Worm (Caenorhabditis elegans) whole organism, mixed stage, embryonic: ENCODE data around the gene lpr-2.

Experiments used
- bed-3 ChIP-seq: fragments of 200-800 bp; sonication (Bioruptor generic); optimal IDR thresholded peaks from 3 replicates; lab custom pipeline; 2018; ENCODE audit warnings: mild to moderate bottlenecking, missing genetic modification characterization, moderate library complexity, missing compliant biosample characterization
- ceh-39 ChIP-seq: fragments of 150-350 bp; optimal IDR thresholded peaks from 2 replicates; lab custom pipeline; 2014; ENCODE audit warnings: missing biosample characterization, missing genetic modification characterization
- ceh-43 ChIP-seq: fragments of 200-800 bp; sonication (Bioruptor generic); optimal IDR thresholded peaks from 2 replicates; lab custom pipeline; 2018; ENCODE audit warnings: mild to moderate bottlenecking, missing genetic modification characterization, moderate library complexity, missing compliant biosample characterization
- ces-1 ChIP-seq: fragments of 150-350 bp; optimal IDR thresholded peaks from 2 replicates; lab custom pipeline; 2014; ENCODE audit warnings: missing biosample characterization, missing genetic modification reagents, missing genetic modification characterization
- elt-1 ChIP-seq: sonication (generic microtip); optimal IDR thresholded peaks from 2 replicates; lab custom pipeline; 2017; ENCODE audit warnings: missing genetic modification characterization, mild to moderate bottlenecking, missing compliant biosample characterization, antibody characterized with exemption, moderate library complexity, borderline replicate concordance; ENCODE audit not compliant: insufficient read depth
- elt-3 ChIP-seq: fragments of 150-350 bp; optimal IDR thresholded peaks from 2 replicates; lab custom pipeline; 2014; ENCODE audit warnings: missing biosample characterization, missing genetic modification characterization
- mls-2 ChIP-seq: sonication (generic microtip); optimal IDR thresholded peaks from 2 replicates; lab custom pipeline; 2016; ENCODE audit warnings: mild to moderate bottlenecking, missing genetic modification characterization, moderate library complexity, missing compliant biosample characterization
- nhr-12 ChIP-seq: fragments of 150-350 bp; optimal IDR thresholded peaks from 2 replicates; lab custom pipeline; 2014; ENCODE audit warnings: missing biosample characterization, missing genetic modification characterization
- nhr-28 ChIP-seq: fragments of 150-350 bp; optimal IDR thresholded peaks from 2 replicates; lab custom pipeline; 2014; ENCODE audit warnings: missing biosample characterization, missing genetic modification characterization
- nhr-76 ChIP-seq: sonication (generic microtip); optimal IDR thresholded peaks from 2 replicates; lab custom pipeline; 2017; ENCODE audit warnings: missing biosample characterization, missing genetic modification characterization
- pha-4 ChIP-seq: fragments of 150-350 bp; optimal IDR thresholded peaks from 2 replicates; lab custom pipeline; 2018; ENCODE audit warnings: missing biosample characterization, missing genetic modification reagents, missing genetic modification characterization
- unc-39 ChIP-seq: fragments of 150-350 bp; optimal IDR thresholded peaks from 2 replicates; lab custom pipeline; 2014; ENCODE audit warnings: missing biosample characterization, missing genetic modification characterization
- unc-62 ChIP-seq: fragments of 150-350 bp; optimal IDR thresholded peaks from 2 replicates; lab custom pipeline; 2014; ENCODE audit warnings: missing biosample characterization, missing genetic modification reagents, missing genetic modification characterization
- ztf-11 ChIP-seq: fragments of 150-350 bp; optimal IDR thresholded peaks from 2 replicates; lab custom pipeline; 2014; ENCODE audit warnings: missing biosample characterization, missing genetic modification characterization

DNA sequence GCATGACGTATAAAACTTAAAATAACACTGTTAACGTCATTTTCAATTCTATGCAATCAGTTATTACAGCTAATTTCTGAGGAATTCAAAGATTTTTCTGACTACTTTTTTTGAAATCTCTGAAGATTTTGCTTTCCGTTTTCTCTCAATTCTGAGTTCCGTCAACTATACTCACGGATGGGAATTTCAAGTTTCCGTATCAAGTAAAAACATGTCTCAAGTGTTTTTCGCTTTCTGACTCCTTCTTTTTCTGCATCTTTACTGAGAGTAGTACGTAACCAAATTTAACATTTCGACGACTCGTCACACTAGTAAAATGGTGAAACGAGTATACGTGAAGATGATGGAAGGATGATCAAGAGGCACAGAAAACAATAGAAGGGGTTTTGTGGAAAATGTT lies 17.8 kb downstream of the lpr-2 start:
- TF ChIP-seq pha-4 (tag; lab: Kevin White, UChicago) (no peak), elt-1 (no peak), bed-3 (GFP tag; lab: Kevin White, UChicago) (no peak), mls-2 (tag; lab: Kevin White, UChicago) (no peak), unc-39 (no peak), ztf-11 (tag; lab: Kevin White, UChicago) (no peak), unc-62 (no peak), elt-3 (no peak), nhr-12 (no peak), ceh-39 (tag; lab: Kevin White, UChicago) (no peak), nhr-28 (tag; lab: Kevin White, UChicago) (no peak), ces-1 (GFP tag; lab: Kevin White, UChicago) (peak; percentile 60), ceh-43 (GFP tag; lab: Kevin White, UChicago) (no peak), nhr-76 (no peak)
